Worm (Caenorhabditis elegans): ENCODE measurements around the gene C08H9.16.
A peak's percentile ranks its signal among the peaks of the same experiment; 100 is the strongest.

C08H9.16 gene

ce11 chrII:9937611-9938010 lies 45.0 kb downstream of the C08H9.16 start (continued):
- TF ChIP-seq nhr-28 (tag; optimal IDR thresholded peaks at IDR 0.05) (no peak), fkh-8 (tag; optimal IDR thresholded peaks at IDR 0.05) (peak; percentile 56), zip-4 (GFP tag; optimal IDR thresholded peaks at IDR 0.05) (no peak), tlp-1 (tag; optimal IDR thresholded peaks at IDR 0.05) (no peak), ama-1 (optimal IDR thresholded peaks at IDR 0.05) (peak; percentile 41), dpl-1 (GFP tag; optimal IDR thresholded peaks at IDR 0.05) (peak; percentile 56 to 71 (median 66)), C34B4.2 (tag; optimal IDR thresholded peaks at IDR 0.05) (no peak), unc-98 (GFP tag; IDR thresholded peaks at IDR 0.05) (no peak; the same call in 1 of the 2 replicates), sptf-1 (tag; optimal IDR thresholded peaks at IDR 0.05) (no peak), rnt-1 (tag; optimal IDR thresholded peaks at IDR 0.05) (peak; percentile 76), F16B12.6 (tag; optimal IDR thresholded peaks at IDR 0.05) (no peak), xbp-1 (tag; optimal IDR thresholded peaks at IDR 0.05) (peak; percentile 50), elt-2 (tag; optimal IDR thresholded peaks at IDR 0.05) (peak; percentile 54), lir-3 (tag; optimal IDR thresholded peaks at IDR 0.05; ENCODE audit: poor library complexity) (peak; percentile 66), skn-1 (tag; optimal IDR thresholded peaks at IDR 0.05) (peak; percentile 51), tbx-2 (tag; optimal IDR thresholded peaks at IDR 0.05) (peak; percentile 80), hlh-17 (GFP tag; optimal IDR thresholded peaks at IDR 0.05; ENCODE audit: borderline replicate concordance) (no peak), nhr-84 (tag; optimal IDR thresholded peaks at IDR 0.05) (peak; percentile 37), lin-13 (GFP tag; optimal IDR thresholded peaks at IDR 0.05) (peak; percentile 83), nhr-47 (tag; optimal IDR thresholded peaks at IDR 0.05) (peak; percentile 75), dsc-1 (tag; optimal IDR thresholded peaks at IDR 0.05) (peak; percentile 43), vab-15 (tag; optimal IDR thresholded peaks at IDR 0.05) (no peak), lsy-2 (tag; optimal IDR thresholded peaks at IDR 0.05) (peak; percentile 80 to 89), ceh-63 (GFP tag; optimal IDR thresholded peaks at IDR 0.05) (no peak), lin-35 (GFP tag; optimal IDR thresholded peaks at IDR 0.05) (peak; percentile 75 to 87), snu-23 (GFP tag; optimal IDR thresholded peaks at IDR 0.05) (peak; percentile 94), nhr-77 (tag; optimal IDR thresholded peaks at IDR 0.05) (peak; percentile 78), sup-37 (GFP tag; optimal IDR thresholded peaks at IDR 0.05) (peak; percentile 32), jun-1 (tag; optimal IDR thresholded peaks at IDR 0.05) (no peak), snpc-4 (tag; optimal IDR thresholded peaks at IDR 0.05) (peak; percentile 40), ces-1 (GFP tag; optimal IDR thresholded peaks at IDR 0.05) (no peak), nhr-90 (tag; optimal IDR thresholded peaks at IDR 0.05; ENCODE audit: poor library complexity) (peak; percentile 83), mep-1 (tag; optimal IDR thresholded peaks at IDR 0.05) (peak; percentile 87), unc-130 (tag; optimal IDR thresholded peaks at IDR 0.05) (peak; percentile 60), pax-3 (tag; optimal IDR thresholded peaks at IDR 0.05) (no peak), fkh-10 (GFP tag; optimal IDR thresholded peaks at IDR 0.05) (no peak), ceh-82 (tag; optimal IDR thresholded peaks at IDR 0.05) (peak; percentile 14 to 59 (median 26)), mdl-1 (tag; optimal IDR thresholded peaks at IDR 0.05) (peak; percentile 37 to 98), mab-9 (GFP tag; IDR thresholded peaks at IDR 0.05) (no peak), hlh-4 (tag; optimal IDR thresholded peaks at IDR 0.05) (no peak), ztf-11 (tag; optimal IDR thresholded peaks at IDR 0.05) (no peak), unc-62 (GFP tag; optimal IDR thresholded peaks at IDR 0.05) (no peak), Y116A8C.19 (tag; optimal IDR thresholded peaks at IDR 0.05; ENCODE audit: borderline replicate concordance) (no peak), elt-3 (tag; optimal IDR thresholded peaks at IDR 0.05) (peak in 3 of 6 experiments; percentile 70 to 98 (median 75)), ceh-88 (GFP tag; IDR thresholded peaks at IDR 0.05) (no peak), egl-13 (tag; optimal IDR thresholded peaks at IDR 0.05) (no peak), nhr-20 (tag; optimal IDR thresholded peaks at IDR 0.05) (peak; percentile 94), lin-15B (tag; optimal IDR thresholded peaks at IDR 0.05) (peak; percentile 11), zag-1 (tag; optimal IDR thresholded peaks at IDR 0.05) (no peak)

Data from whole organism, L1 larva.